Fruit fly (Drosophila melanogaster) whole organism, embryonic: ENCODE measurements around the gene Utx.

ENCODE experiments used
- CG13894 ChIP-seq: fragments of 200-800 bp; sonication (Bioruptor generic); optimal IDR thresholded peaks from 3 replicates; lab custom pipeline; 2018; ENCODE audit warnings: missing biosample characterization, mild to moderate bottlenecking, missing genetic modification characterization, moderate library complexity
- Lhr ChIP-seq: fragments of 200-800 bp; sonication (Bioruptor generic); optimal IDR thresholded peaks from 3 replicates; lab custom pipeline; 2017; ENCODE audit warnings: mild to moderate bottlenecking, missing biosample characterization, missing genetic modification reagents, missing genetic modification characterization
- TFAM ChIP-seq: fragments of 200-800 bp; sonication (Bioruptor generic); optimal IDR thresholded peaks from 2 replicates; lab custom pipeline; 2017; ENCODE audit warnings: missing biosample characterization, missing genetic modification characterization, inconsistent platforms
- fu2 ChIP-seq: fragments of 200-800 bp; sonication (Bioruptor generic); optimal IDR thresholded peaks from 2 replicates; lab custom pipeline; 2016; ENCODE audit warnings: missing biosample characterization, missing genetic modification characterization
- pfk ChIP-seq: fragments of 200-800 bp; sonication (Bioruptor generic); optimal IDR thresholded peaks from 2 replicates; lab custom pipeline; 2018; ENCODE audit warnings: missing biosample characterization, mild to moderate bottlenecking, missing genetic modification characterization, moderate library complexity

DNA sequence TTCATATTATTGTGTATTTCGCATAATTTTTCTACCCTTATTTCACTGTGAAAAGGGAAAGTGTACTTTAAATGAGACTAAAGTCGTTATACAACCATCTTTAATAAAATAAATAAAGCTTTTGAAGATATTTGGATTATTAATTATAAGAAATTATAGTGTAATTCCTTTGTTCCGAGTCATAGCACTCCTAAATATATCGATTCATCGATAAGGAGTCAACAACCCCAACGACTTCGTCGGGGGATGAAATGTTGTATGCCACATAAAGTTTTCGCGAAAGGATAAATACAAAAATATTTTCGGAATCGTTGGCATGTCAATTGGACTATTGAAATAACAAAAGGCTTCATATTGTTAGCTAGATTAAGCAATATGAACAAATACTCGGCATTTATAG is 27.0 kb downstream of the Utx start, which contains the start of gene Ror:
- TF ChIP-seq fu2 (GFP tag; lab: Kevin White, UChicago) (no peak), pfk (GFP tag; lab: Kevin White, UChicago) (no peak), Lhr (GFP tag; lab: Kevin White, UChicago) (no peak), CG13894 (tag; lab: Kevin White, UChicago) (no peak), TFAM (no peak)
